Worm (Caenorhabditis elegans): Measurements from ENCODE around the gene ceh-21.

DNA sequence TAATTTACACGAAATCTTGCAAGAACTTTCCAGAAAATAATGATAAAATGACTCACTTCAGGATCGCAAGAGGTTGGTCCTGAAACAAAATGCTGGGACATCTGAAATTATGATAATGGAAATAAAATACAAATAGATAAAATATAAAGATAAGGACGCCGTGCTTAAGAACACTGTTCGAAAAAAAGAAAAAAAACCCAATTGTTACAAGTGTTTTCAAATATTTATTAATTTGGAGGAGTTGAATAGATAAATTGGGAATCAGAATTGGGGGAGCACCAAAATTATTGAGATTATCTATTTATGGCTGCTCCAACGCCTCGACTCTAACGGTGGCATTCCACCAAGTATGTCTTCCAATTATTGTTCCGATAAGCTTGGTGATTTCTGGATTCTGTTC, 4.0 kb downstream of the ceh-21 start, which contains the start of gene ceh-41:
- TF ChIP-seq nhr-23 (tag; optimal IDR thresholded peaks at IDR 0.05) (no peak), unc-62 (GFP tag; optimal IDR thresholded peaks at IDR 0.05) (no peak), snpc-4 (tag; optimal IDR thresholded peaks at IDR 0.05) (no peak), unc-39 (tag; optimal IDR thresholded peaks at IDR 0.05) (no peak), ZK546.5 (tag; optimal IDR thresholded peaks at IDR 0.05) (no peak), nhr-77 (tag; optimal IDR thresholded peaks at IDR 0.05) (no peak)

Data from whole organism, L3 larva.